Fruit fly (Drosophila melanogaster) whole organism, embryonic: Measurements from ENCODE around the gene Cyp12a4.
A peak's percentile ranks its signal among the peaks of the same experiment; 100 is the strongest.

Source experiments
- Asciz ChIP-seq: fragments of 200-800 bp; sonication (Bioruptor generic); optimal IDR thresholded peaks from 2 replicates; lab custom pipeline; 2017; ENCODE audit warnings: missing biosample characterization, mild to moderate bottlenecking, missing genetic modification characterization, missing genetic modification reagents
- Blimp-1 ChIP-seq: fragments of 200-800 bp; sonication (Bioruptor generic); optimal IDR thresholded peaks from 3 replicates; lab custom pipeline; 2018; ENCODE audit warnings: missing biosample characterization, missing genetic modification characterization, mild to moderate bottlenecking, moderate library complexity, missing genetic modification reagents
- CG1024 ChIP-seq: fragments of 200-800 bp; sonication (Bioruptor generic); IDR thresholded peaks from 2 replicates; pipeline ENCODE4 v1.3.6; 2022; ENCODE audit warnings: missing biosample characterization, missing genetic modification characterization
- CG11093 ChIP-seq: fragments of 200-800 bp; sonication (Bioruptor generic); IDR thresholded peaks from 3 replicates; pipeline ENCODE4 v1.3.6; 2022; ENCODE audit warnings: missing biosample characterization, missing genetic modification characterization
- CG11456 ChIP-seq: fragments of 200-800 bp; sonication (Bioruptor generic); IDR thresholded peaks from 3 replicates; pipeline ENCODE4 v1.3.6; 2022; ENCODE audit warnings: missing biosample characterization, missing genetic modification characterization
- CG12391 ChIP-seq: fragments of 200-800 bp; sonication (Bioruptor generic); optimal IDR thresholded peaks from 3 replicates; lab custom pipeline; 2018; ENCODE audit warnings: missing biosample characterization, mild to moderate bottlenecking, missing genetic modification characterization, moderate library complexity
- CG14441 ChIP-seq: fragments of 200-800 bp; sonication (Bioruptor generic); IDR thresholded peaks from 2 replicates; pipeline ENCODE4 v1.3.6; 2022; ENCODE audit warnings: missing biosample characterization, missing genetic modification characterization
- CG15073 ChIP-seq: fragments of 200-800 bp; sonication (Bioruptor generic); optimal IDR thresholded peaks from 2 replicates; lab custom pipeline; 2016; ENCODE audit warnings: missing biosample characterization, missing genetic modification characterization
- CG1603 ChIP-seq: fragments of 200-800 bp; sonication (Bioruptor generic); optimal IDR thresholded peaks from 2 replicates; lab custom pipeline; 2019; ENCODE audit warnings: missing biosample characterization, mild to moderate bottlenecking, missing genetic modification characterization, moderate library complexity
- CG16779 ChIP-seq: fragments of 200-800 bp; sonication (Bioruptor generic); IDR thresholded peaks from 2 replicates; pipeline ENCODE4 v1.3.6; 2022; ENCODE audit warnings: missing biosample characterization, missing genetic modification characterization
- CG16863 ChIP-seq: fragments of 200-800 bp; sonication (Bioruptor generic); optimal IDR thresholded peaks from 3 replicates; lab custom pipeline; 2016; ENCODE audit warnings: missing biosample characterization, missing genetic modification characterization
- CG3065 ChIP-seq: fragments of 200-800 bp; sonication (Bioruptor generic); optimal IDR thresholded peaks from 2 replicates; lab custom pipeline; 2016; ENCODE audit warnings: missing biosample characterization, missing genetic modification characterization
- CG32772 ChIP-seq: fragments of 200-800 bp; sonication (Bioruptor generic); IDR thresholded peaks from 2 replicates; pipeline ENCODE4 v1.3.6; 2022; ENCODE audit warnings: missing biosample characterization, missing genetic modification characterization
- CG34376 ChIP-seq: fragments of 200-800 bp; sonication (Bioruptor generic); optimal IDR thresholded peaks from 2 replicates; lab custom pipeline; 2018; ENCODE audit warnings: missing biosample characterization, mild to moderate bottlenecking, missing genetic modification characterization
- CG34422 ChIP-seq: fragments of 200-800 bp; sonication (Bioruptor generic); IDR thresholded peaks from 3 replicates; pipeline ENCODE4 v1.3.6; 2022; ENCODE audit warnings: missing biosample characterization, missing genetic modification characterization
- CG3726 ChIP-seq: fragments of 200-800 bp; sonication (Bioruptor generic); IDR thresholded peaks from 3 replicates; pipeline ENCODE4, ENCODE4 v1.3.6; 2022; ENCODE audit warnings: missing biosample characterization, missing genetic modification characterization
- CG4328 ChIP-seq: fragments of 200-800 bp; sonication (Bioruptor generic); optimal IDR thresholded peaks from 3 replicates; lab custom pipeline; 2017; ENCODE audit warnings: missing biosample characterization, missing genetic modification reagents, missing genetic modification characterization
- CG6272 ChIP-seq: fragments of 200-800 bp; sonication (Bioruptor generic); IDR thresholded peaks from 2 replicates; pipeline ENCODE4 v1.3.6; 2022; ENCODE audit warnings: missing biosample characterization, missing genetic modification characterization
- CG7357 ChIP-seq: fragments of 200-800 bp; sonication (Bioruptor generic); IDR thresholded peaks from 3 replicates; pipeline ENCODE4 v1.3.6; 2022; ENCODE audit warnings: missing biosample characterization, missing genetic modification characterization
- CG7839 ChIP-seq: fragments of 200-800 bp; sonication (Bioruptor generic); optimal IDR thresholded peaks from 3 replicates; lab custom pipeline; 2018; ENCODE audit warnings: missing biosample characterization, mild to moderate bottlenecking, missing genetic modification characterization, moderate library complexity
- CG9727 ChIP-seq: fragments of 200-800 bp; sonication (Bioruptor generic); optimal IDR thresholded peaks from 3 replicates; lab custom pipeline; 2017; ENCODE audit warnings: missing biosample characterization, mild to moderate bottlenecking, missing genetic modification characterization
- CG9876 ChIP-seq: fragments of 200-800 bp; sonication (Bioruptor generic); optimal IDR thresholded peaks from 2 replicates; lab custom pipeline; 2016; ENCODE audit warnings: missing biosample characterization, missing genetic modification characterization
- Dip2 ChIP-seq: fragments of 200-800 bp; sonication (Bioruptor generic); IDR thresholded peaks from 2 replicates; pipeline ENCODE4 v1.3.6; 2022; ENCODE audit warnings: missing biosample characterization, missing genetic modification characterization
- H15 ChIP-seq: fragments of 200-800 bp; sonication (Bioruptor generic); IDR thresholded peaks from 3 replicates; pipeline ENCODE4 v1.3.6; 2022; ENCODE audit warnings: missing biosample characterization, missing genetic modification characterization
- Hr39 ChIP-seq: fragments of >200 bp; optimal IDR thresholded peaks from 2 replicates; lab custom pipeline; 2017
- Lpt ChIP-seq: fragments of >200 bp; optimal IDR thresholded peaks from 2 replicates; lab custom pipeline; 2018; ENCODE audit warnings: missing biosample characterization, missing genetic modification characterization
- Ravus ChIP-seq: fragments of 200-800 bp; sonication (Bioruptor generic); IDR thresholded peaks from 2 replicates; pipeline ENCODE4 v1.3.6; 2022; ENCODE audit warnings: missing biosample characterization, missing genetic modification characterization
- Rfx ChIP-seq: fragments of 200-800 bp; sonication (Bioruptor generic); IDR thresholded peaks from 2 replicates; pipeline ENCODE4 v1.3.6; 2022; ENCODE audit warnings: missing biosample characterization, missing genetic modification characterization
- Rx ChIP-seq: fragments of 200-800 bp; sonication (Bioruptor generic); IDR thresholded peaks from 2 replicates; pipeline ENCODE4 v1.3.6; 2022; ENCODE audit warnings: missing biosample characterization, missing genetic modification characterization
- Sin3A ChIP-seq: fragments of >200 bp; optimal IDR thresholded peaks from 2 replicates; lab custom pipeline; 2018
- Ssrp ChIP-seq: fragments of 200-800 bp; sonication (Bioruptor generic); optimal IDR thresholded peaks from 2 replicates; lab custom pipeline; 2018; ENCODE audit warnings: missing biosample characterization, mild to moderate bottlenecking, missing genetic modification characterization, moderate library complexity
- abd-A ChIP-seq: fragments of 200-800 bp; sonication (Bioruptor generic); optimal IDR thresholded peaks from 3 replicates; lab custom pipeline; 2019; ENCODE audit warnings: missing biosample characterization, mild to moderate bottlenecking, missing genetic modification characterization, moderate library complexity
- caup ChIP-seq: fragments of 200-800 bp; sonication (Bioruptor generic); optimal IDR thresholded peaks from 3 replicates; lab custom pipeline; 2017; ENCODE audit warnings: missing biosample characterization, mild to moderate bottlenecking, missing genetic modification characterization, moderate library complexity; ENCODE audit not compliant: severe bottlenecking
- chif ChIP-seq, 2 experiments: fragments of 200-800 bp; sonication (Bioruptor generic); optimal IDR thresholded peaks; 3 replicates each; lab custom pipeline; 2016; ENCODE audit warnings: missing biosample characterization in 2 of 2, missing genetic modification characterization in 2 of 2
- ewg ChIP-seq: fragments of 200-800 bp; sonication (Bioruptor generic); optimal IDR thresholded peaks from 3 replicates; lab custom pipeline; 2017; ENCODE audit warnings: mild to moderate bottlenecking, missing biosample characterization, missing genetic modification reagents, missing genetic modification characterization
- fd3F ChIP-seq: fragments of 200-800 bp; sonication (Bioruptor generic); optimal IDR thresholded peaks from 2 replicates; lab custom pipeline; 2018; ENCODE audit warnings: missing biosample characterization, mild to moderate bottlenecking, missing genetic modification characterization, moderate library complexity
- gt ChIP-seq: fragments of 200-800 bp; sonication (Bioruptor generic); IDR thresholded peaks from 2 replicates; pipeline ENCODE4 v1.3.6; 2022; ENCODE audit warnings: missing biosample characterization, missing genetic modification characterization
- h ChIP-seq: fragments of >200 bp; optimal IDR thresholded peaks from 2 replicates; lab custom pipeline; 2017
- hkb ChIP-seq, 2 experiments: fragments of 200-800 bp in 1 of 2; fragments of >200 bp in 1 of 2; sonication (Bioruptor generic) in 1 of 2; IDR thresholded peaks in 1 of 2; optimal IDR thresholded peaks in 1 of 2; 2 replicates each; pipeline versions ENCODE4 v1.3.6 to Lab custom; 2017 to 2022; ENCODE audit warnings: missing biosample characterization in 1 of 2, missing genetic modification characterization in 1 of 2
- jing ChIP-seq: fragments of 200-800 bp; sonication (Bioruptor generic); optimal IDR thresholded peaks from 2 replicates; lab custom pipeline; 2018; ENCODE audit warnings: missing biosample characterization, mild to moderate bottlenecking, missing genetic modification characterization
- jumu ChIP-seq: fragments of 200-800 bp; sonication (Bioruptor generic); optimal IDR thresholded peaks from 3 replicates; lab custom pipeline; 2016; ENCODE audit warnings: missing biosample characterization, missing genetic modification characterization
- lmd ChIP-seq: fragments of 200-800 bp; sonication (Bioruptor generic); IDR thresholded peaks from 2 replicates; pipeline ENCODE4 v1.3.6; 2022; ENCODE audit warnings: missing biosample characterization, missing genetic modification characterization
- nom ChIP-seq: fragments of 200-800 bp; sonication (Bioruptor generic); optimal IDR thresholded peaks from 2 replicates; lab custom pipeline; 2017; ENCODE audit warnings: missing biosample characterization, missing genetic modification characterization, mild to moderate bottlenecking, moderate library complexity, missing genetic modification reagents
- pita ChIP-seq: fragments of 200-800 bp; sonication (Bioruptor generic); optimal IDR thresholded peaks from 2 replicates; lab custom pipeline; 2017; ENCODE audit warnings: missing biosample characterization, mild to moderate bottlenecking, missing genetic modification characterization
- ranshi ChIP-seq: fragments of 200-800 bp; sonication (Bioruptor generic); IDR thresholded peaks from 2 replicates; pipeline ENCODE4 v1.3.6; 2022; ENCODE audit warnings: missing biosample characterization, missing genetic modification characterization
- slp2 ChIP-seq: fragments of 200-800 bp; sonication (Bioruptor generic); optimal IDR thresholded peaks from 2 replicates; lab custom pipeline; 2016; ENCODE audit warnings: missing biosample characterization, missing genetic modification characterization
- stc ChIP-seq: fragments of 200-800 bp; sonication (Bioruptor generic); IDR thresholded peaks from 2 replicates; pipeline ENCODE4 v1.3.6; 2022; ENCODE audit warnings: missing biosample characterization, missing genetic modification characterization
- tgo ChIP-seq: fragments of 200-800 bp; sonication (Bioruptor generic); IDR thresholded peaks from 3 replicates; pipeline ENCODE4 v1.3.6; 2022; ENCODE audit warnings: missing biosample characterization, missing genetic modification characterization
- vvl ChIP-seq: fragments of 200-800 bp; sonication (Bioruptor generic); IDR thresholded peaks from 2 replicates; pipeline ENCODE4 v1.3.6; 2022; ENCODE audit warnings: missing biosample characterization, missing genetic modification characterization
- wor ChIP-seq: fragments of 200-800 bp; sonication (Bioruptor generic); IDR thresholded peaks from 2 replicates; pipeline ENCODE4 v1.3.6; 2022; ENCODE audit warnings: missing biosample characterization, missing genetic modification characterization

The Cyp12a4 gene

DNA sequence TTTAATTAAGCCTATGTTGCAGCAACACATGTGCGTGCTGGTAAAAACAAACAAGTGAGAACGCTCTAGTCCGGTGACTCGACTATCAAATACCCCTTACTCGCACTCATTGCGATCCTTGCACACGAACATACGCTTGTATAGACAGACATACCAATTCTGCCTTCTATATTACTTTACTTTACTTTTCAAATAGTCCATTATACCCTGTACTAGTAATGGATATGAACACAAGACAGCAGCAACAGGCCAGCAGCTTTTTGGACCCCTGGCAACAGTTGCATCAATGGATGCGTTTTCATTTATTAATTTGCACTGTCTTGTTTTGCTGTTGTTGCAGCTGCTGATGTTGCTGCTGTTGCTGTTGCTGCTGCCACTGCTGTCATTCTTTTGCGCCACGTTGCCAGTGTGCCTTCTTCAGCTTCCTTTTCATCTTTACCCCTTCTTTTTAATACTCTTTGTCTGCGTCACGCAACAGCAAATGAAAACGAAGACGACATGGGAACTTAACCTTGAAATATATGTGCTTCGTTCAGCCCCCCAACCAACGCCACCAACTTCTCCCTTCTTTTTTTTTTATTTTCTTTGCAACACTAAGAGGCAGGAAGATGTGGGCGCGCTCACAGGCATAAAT, 16.3 kb upstream of the Cyp12a4 start (continued):
- peak; percentile 47 for TF ChIP-seq Blimp-1 (GFP tag; lab: Kevin White, UChicago)
- TF ChIP-seq CG1024 (GFP tag; lab: Robert Waterston, UW) = peak; percentile 49; the same call in 1 of the 2 replicates
- TF ChIP-seq CG9876 (GFP tag; lab: Kevin White, UChicago) = no peak
- peak; percentile 9 for TF ChIP-seq CG9727 (GFP tag; lab: Kevin White, UChicago)
- TF ChIP-seq jing (GFP tag; lab: Kevin White, UChicago) = peak; percentile 12
- peak; percentile 35; the same call in 1 of the 2 replicates for TF ChIP-seq wor (GFP tag; lab: Robert Waterston, UW)
- TF ChIP-seq CG16779 (GFP tag; lab: Robert Waterston, UW) = no peak
- no peak for TF ChIP-seq fd3F (GFP tag; lab: Kevin White, UChicago)
- peak; percentile 31 for TF ChIP-seq CG12391 (tag; lab: Kevin White, UChicago)
- TF ChIP-seq CG32772 (GFP tag; lab: Robert Waterston, UW) = 0 out of 2 replicates have a peak, but pooled peaks have one; percentile 48
- TF ChIP-seq ranshi (GFP tag; lab: Robert Waterston, UW) = peak; percentile 39; the same call in 1 of the 2 replicates
- peak; percentile 48; the same call in 1 of the 3 replicates for TF ChIP-seq CG34422 (GFP tag; lab: Robert Waterston, UW)
- TF ChIP-seq CG15073 (GFP tag; lab: Kevin White, UChicago) = no peak
- peak; percentile 53; the same call in 1 of the 3 replicates for TF ChIP-seq H15
- TF ChIP-seq pita (GFP tag; lab: Kevin White, UChicago) = no peak
- 0 out of 2 replicates have a peak, but pooled peaks have one; percentile 25 for TF ChIP-seq CG14441
- TF ChIP-seq caup (GFP tag; lab: Kevin White, UChicago) = no peak
- TF ChIP-seq h (lab: Kevin White, UChicago) = no peak
- TF ChIP-seq CG16863 (GFP tag; lab: Kevin White, UChicago) = peak; percentile 14
- no peak for TF ChIP-seq CG3065 (GFP tag; lab: Kevin White, UChicago)
- peak; percentile 72; the same call in 2 of the 3 replicates for TF ChIP-seq CG11456 (GFP tag; lab: Robert Waterston, UW)
- TF ChIP-seq vvl (GFP tag; lab: Robert Waterston, UW) = peak; percentile 53; the same call in 1 of the 2 replicates
- TF ChIP-seq CG6272 (GFP tag; lab: Robert Waterston, UW) = peak; percentile 5; the same call in 1 of the 2 replicates
- no peak for TF ChIP-seq Sin3A (lab: Kevin White, UChicago)
- no peak for TF ChIP-seq jumu (GFP tag; lab: Kevin White, UChicago)
- TF ChIP-seq Rx = 0 out of 2 replicates have a peak, but pooled peaks have one; percentile 17
- no peak for TF ChIP-seq abd-A (tag; lab: Kevin White, UChicago)
- TF ChIP-seq Ssrp (tag; lab: Kevin White, UChicago) = peak; percentile 20
- 0 out of 2 replicates have a peak, but pooled peaks have one; percentile 46 for TF ChIP-seq gt (GFP tag; lab: Robert Waterston, UW)
- TF ChIP-seq CG3726 (GFP tag; lab: Robert Waterston, UW) = no peak
- no peak for TF ChIP-seq Ravus (GFP tag; lab: Robert Waterston, UW)
- no peak for TF ChIP-seq Asciz (GFP tag; lab: Kevin White, UChicago)
- TF ChIP-seq Rfx (GFP tag; lab: Robert Waterston, UW) = 0 out of 2 replicates have a peak, but pooled peaks have one; percentile 22
- peak; percentile 44 for TF ChIP-seq nom (GFP tag; lab: Kevin White, UChicago)
- TF ChIP-seq CG7839 (tag; lab: Kevin White, UChicago) = peak; percentile 39
- TF ChIP-seq tgo (GFP tag; lab: Robert Waterston, UW) = peak; percentile 33; the same call in 1 of the 3 replicates
- TF ChIP-seq slp2 (GFP tag; lab: Kevin White, UChicago) = peak; percentile 9
- TF ChIP-seq CG7357 (GFP tag; lab: Robert Waterston, UW) = peak; percentile 58; the same call in 2 of the 3 replicates
- TF ChIP-seq Lpt (GFP tag; lab: Kevin White, UChicago) = no peak
- TF ChIP-seq ewg (GFP tag; lab: Kevin White, UChicago) = peak; percentile 10
- no peak for TF ChIP-seq hkb (optimal IDR thresholded peaks at IDR 0.05; lab: Kevin White, UChicago)
- peak; percentile 42; the same call in 1 of the 2 replicates for TF ChIP-seq hkb (GFP tag; IDR thresholded peaks at IDR 0.05; lab: Robert Waterston, UW)
- no peak for TF ChIP-seq CG4328 (GFP tag; lab: Kevin White, UChicago)
- TF ChIP-seq stc (GFP tag; lab: Robert Waterston, UW) = no peak
- peak; percentile 53 for TF ChIP-seq lmd (GFP tag; lab: Robert Waterston, UW)
- TF ChIP-seq CG34376 (GFP tag; lab: Kevin White, UChicago) = no peak
- TF ChIP-seq CG11093 (GFP tag; lab: Robert Waterston, UW) = no peak
- no peak for TF ChIP-seq Dip2
- TF ChIP-seq chif (GFP tag; optimal IDR thresholded peaks at IDR 0.05; lab: Kevin White, UChicago) = peak in 1 of 2 experiments; percentile 27
- TF ChIP-seq CG1603 = peak; percentile 76
- no peak for TF ChIP-seq Hr39 (lab: Kevin White, UChicago)
